Fruit fly (Drosophila melanogaster): ENCODE results near the gene Rab27.

Gene Rab27

dm6 chrX:1476848-1477247 is at the start of gene Rab27, which contains the start of gene mei-38 (continued):
- TF ChIP-seq zfh2 (GFP tag; optimal IDR thresholded peaks at IDR 0.05) (peak; percentile 53), CoRest (tag; optimal IDR thresholded peaks at IDR 0.05) (peak; percentile 8), CG4730 (GFP tag; IDR thresholded peaks at IDR 0.05) (no peak), CG18262 (tag; optimal IDR thresholded peaks at IDR 0.05) (no peak), CG31224 (GFP tag; IDR thresholded peaks at IDR 0.05) (no peak), dpn (GFP tag; optimal IDR thresholded peaks at IDR 0.05) (peak; percentile 40 to 56), esg (GFP tag; conservative IDR thresholded peaks at IDR 0.05) (no peak), chinmo (GFP tag; IDR thresholded peaks at IDR 0.05; ENCODE audit: partially characterized antibody) (0 out of 4 replicates have a peak, but pooled peaks have one; percentile 61), CG7786 (GFP tag; optimal IDR thresholded peaks at IDR 0.05) (peak; percentile 36), mam (GFP tag; optimal IDR thresholded peaks at IDR 0.05) (peak; percentile 17), btn (GFP tag; optimal IDR thresholded peaks at IDR 0.05) (no peak), CG43689 (GFP tag; IDR thresholded peaks at IDR 0.05) (no peak), CG14441 (GFP tag; IDR thresholded peaks at IDR 0.05) (no peak), gcm (GFP tag; optimal IDR thresholded peaks at IDR 0.05) (no peak), CG14050 (GFP tag; IDR thresholded peaks at IDR 0.05) (no peak), run (tag; optimal IDR thresholded peaks at IDR 0.05) (no peak), shn (GFP tag; optimal IDR thresholded peaks at IDR 0.05) (no peak), Dad (GFP tag; optimal IDR thresholded peaks at IDR 0.05) (no peak), pum (GFP tag; optimal IDR thresholded peaks at IDR 0.05) (no peak), Gsc (GFP tag; IDR thresholded peaks at IDR 0.05) (no peak), CG5245 (GFP tag; optimal IDR thresholded peaks at IDR 0.05) (no peak), CG1832 (GFP tag; optimal IDR thresholded peaks at IDR 0.05) (no peak), CG6654 (GFP tag; optimal IDR thresholded peaks at IDR 0.05) (no peak), jing (GFP tag; optimal IDR thresholded peaks at IDR 0.05) (no peak), Adf1 (GFP tag; IDR thresholded peaks at IDR 0.05) (no peak), chm (GFP tag; IDR thresholded peaks at IDR 0.05) (no peak), pnt (GFP tag; optimal IDR thresholded peaks at IDR 0.05) (no peak), Elba2 (GFP tag; optimal IDR thresholded peaks at IDR 0.05) (no peak), vvl (GFP tag; IDR thresholded peaks at IDR 0.05) (peak; percentile 57), tup (GFP tag; optimal IDR thresholded peaks at IDR 0.05) (no peak), knrl (GFP tag; IDR thresholded peaks at IDR 0.05; ENCODE audit: partially characterized antibody) (peak; percentile 60; the same call in 2 of the 3 replicates), wek (GFP tag; optimal IDR thresholded peaks at IDR 0.05) (no peak), da (GFP tag; optimal IDR thresholded peaks at IDR 0.05) (no peak), CG9876 (GFP tag; optimal IDR thresholded peaks at IDR 0.05) (no peak), yki (optimal IDR thresholded peaks at IDR 0.05) (no peak), ab (GFP tag; optimal IDR thresholded peaks at IDR 0.05) (no peak), scrt (GFP tag; optimal IDR thresholded peaks at IDR 0.05) (no peak), CG13123 (GFP tag; optimal IDR thresholded peaks at IDR 0.05) (no peak), CG1529 (GFP tag; optimal IDR thresholded peaks at IDR 0.05) (no peak), gem (tag; optimal IDR thresholded peaks at IDR 0.05) (no peak), CG11085 (GFP tag; IDR thresholded peaks at IDR 0.05) (no peak), Drgx (GFP tag; IDR thresholded peaks at IDR 0.05) (no peak), Mrtf (GFP tag; IDR thresholded peaks at IDR 0.05) (no peak), CG34422 (GFP tag; IDR thresholded peaks at IDR 0.05) (no peak), CG7556 (GFP tag; optimal IDR thresholded peaks at IDR 0.05) (no peak), Hmx (GFP tag; optimal IDR thresholded peaks at IDR 0.05) (no peak), Sry-β (GFP tag; optimal IDR thresholded peaks at IDR 0.05) (no peak), CG17829 (tag; optimal IDR thresholded peaks at IDR 0.05) (no peak), CG16779 (GFP tag; IDR thresholded peaks at IDR 0.05) (no peak), Atf6 (GFP tag; IDR thresholded peaks at IDR 0.05) (no peak), luna (GFP tag; optimal IDR thresholded peaks at IDR 0.05) (no peak), CG11560 (tag; IDR thresholded peaks at IDR 0.05) (no peak), Myb (GFP tag; optimal IDR thresholded peaks at IDR 0.05) (peak; percentile 75), NK7.1 (GFP tag; optimal IDR thresholded peaks at IDR 0.05) (no peak)

Measured in whole organism, embryonic.